Worm (Caenorhabditis elegans) whole organism, mixed stage, embryonic: Measurements from ENCODE around the gene nceh-1.

ENCODE experiments used
- M03D4.4 ChIP-seq: sonication (generic microtip); optimal IDR thresholded peaks from 2 replicates; lab custom pipeline; 2017; ENCODE audit warnings: mild to moderate bottlenecking, missing genetic modification characterization, missing compliant biosample characterization
- bed-3 ChIP-seq: fragments of 200-800 bp; sonication (Bioruptor generic); optimal IDR thresholded peaks from 3 replicates; lab custom pipeline; 2018; ENCODE audit warnings: mild to moderate bottlenecking, missing genetic modification characterization, moderate library complexity, missing compliant biosample characterization
- blmp-1 ChIP-seq: fragments of 150-350 bp; optimal IDR thresholded peaks from 2 replicates; lab custom pipeline; 2014; ENCODE audit warnings: missing biosample characterization, missing genetic modification characterization
- ceh-39 ChIP-seq: fragments of 150-350 bp; optimal IDR thresholded peaks from 2 replicates; lab custom pipeline; 2014; ENCODE audit warnings: missing biosample characterization, missing genetic modification characterization
- ceh-43 ChIP-seq: fragments of 200-800 bp; sonication (Bioruptor generic); optimal IDR thresholded peaks from 2 replicates; lab custom pipeline; 2018; ENCODE audit warnings: mild to moderate bottlenecking, missing genetic modification characterization, moderate library complexity, missing compliant biosample characterization
- ceh-83 ChIP-seq: fragments of 200-800 bp; sonication (Bioruptor generic); optimal IDR thresholded peaks from 2 replicates; lab custom pipeline; 2018; ENCODE audit warnings: mild to moderate bottlenecking, missing genetic modification characterization, missing compliant biosample characterization
- ces-1 ChIP-seq: fragments of 150-350 bp; optimal IDR thresholded peaks from 2 replicates; lab custom pipeline; 2014; ENCODE audit warnings: missing biosample characterization, missing genetic modification reagents, missing genetic modification characterization
- cnd-1 ChIP-seq: fragments of 200-800 bp; sonication (Bioruptor generic); optimal IDR thresholded peaks from 2 replicates; lab custom pipeline; 2018; ENCODE audit warnings: mild to moderate bottlenecking, missing genetic modification characterization, missing compliant biosample characterization
- drap-1 ChIP-seq: fragments of 200-800 bp; sonication (Bioruptor generic); optimal IDR thresholded peaks from 3 replicates; lab custom pipeline; 2018; ENCODE audit warnings: mild to moderate bottlenecking, missing genetic modification characterization, missing compliant biosample characterization
- elt-1 ChIP-seq: sonication (generic microtip); optimal IDR thresholded peaks from 2 replicates; lab custom pipeline; 2017; ENCODE audit warnings: missing genetic modification characterization, mild to moderate bottlenecking, missing compliant biosample characterization, antibody characterized with exemption, moderate library complexity, borderline replicate concordance; ENCODE audit not compliant: insufficient read depth
- elt-3 ChIP-seq: fragments of 150-350 bp; optimal IDR thresholded peaks from 2 replicates; lab custom pipeline; 2014; ENCODE audit warnings: missing biosample characterization, missing genetic modification characterization
- ham-2 ChIP-seq: fragments of 200-800 bp; sonication (Bioruptor generic); optimal IDR thresholded peaks from 2 replicates; lab custom pipeline; 2018; ENCODE audit warnings: mild to moderate bottlenecking, missing genetic modification characterization, missing compliant biosample characterization
- hlh-1 ChIP-seq: fragments of 150-350 bp; optimal IDR thresholded peaks from 2 replicates; lab custom pipeline; 2014; ENCODE audit warnings: missing biosample characterization, missing genetic modification reagents, missing genetic modification characterization
- lin-13 ChIP-seq: fragments of 150-350 bp; optimal IDR thresholded peaks from 2 replicates; lab custom pipeline; 2014; ENCODE audit warnings: missing biosample characterization, missing genetic modification characterization
- lsy-2 ChIP-seq: fragments of 150-350 bp; optimal IDR thresholded peaks from 2 replicates; lab custom pipeline; 2014; ENCODE audit warnings: missing biosample characterization, missing genetic modification characterization
- mab-5 ChIP-seq: fragments of 150-350 bp; optimal IDR thresholded peaks from 2 replicates; lab custom pipeline; 2014; ENCODE audit warnings: missing biosample characterization, missing genetic modification characterization
- mep-1 ChIP-seq: fragments of 150-350 bp; optimal IDR thresholded peaks from 2 replicates; lab custom pipeline; 2017; ENCODE audit warnings: missing biosample characterization, missing genetic modification reagents, missing genetic modification characterization, inconsistent platforms
- mls-2 ChIP-seq: sonication (generic microtip); optimal IDR thresholded peaks from 2 replicates; lab custom pipeline; 2016; ENCODE audit warnings: mild to moderate bottlenecking, missing genetic modification characterization, moderate library complexity, missing compliant biosample characterization
- nhr-12 ChIP-seq: fragments of 150-350 bp; optimal IDR thresholded peaks from 2 replicates; lab custom pipeline; 2014; ENCODE audit warnings: missing biosample characterization, missing genetic modification characterization
- nhr-237 ChIP-seq: fragments of 150-350 bp; optimal IDR thresholded peaks from 2 replicates; lab custom pipeline; 2014; ENCODE audit warnings: missing biosample characterization, missing genetic modification characterization
- nhr-28 ChIP-seq: fragments of 150-350 bp; optimal IDR thresholded peaks from 2 replicates; lab custom pipeline; 2014; ENCODE audit warnings: missing biosample characterization, missing genetic modification characterization
- nhr-76 ChIP-seq: sonication (generic microtip); optimal IDR thresholded peaks from 2 replicates; lab custom pipeline; 2017; ENCODE audit warnings: missing biosample characterization, missing genetic modification characterization
- pha-4 ChIP-seq: fragments of 150-350 bp; optimal IDR thresholded peaks from 2 replicates; lab custom pipeline; 2018; ENCODE audit warnings: missing biosample characterization, missing genetic modification reagents, missing genetic modification characterization
- sem-2 ChIP-seq: fragments of 200-800 bp; sonication (Bioruptor generic); optimal IDR thresholded peaks from 2 replicates; lab custom pipeline; 2018; ENCODE audit warnings: mild to moderate bottlenecking, missing genetic modification characterization, missing compliant biosample characterization
- snpc-4 ChIP-seq: fragments of 150-350 bp; optimal IDR thresholded peaks from 2 replicates; lab custom pipeline; 2014; ENCODE audit warnings: missing biosample characterization, missing genetic modification characterization
- tbx-8 ChIP-seq: fragments of 200-800 bp; sonication (Bioruptor generic); optimal IDR thresholded peaks from 2 replicates; lab custom pipeline; 2018; ENCODE audit warnings: mild to moderate bottlenecking, missing genetic modification characterization, moderate library complexity, missing compliant biosample characterization
- unc-120 ChIP-seq: sonication (generic microtip); optimal IDR thresholded peaks from 2 replicates; lab custom pipeline; 2017; ENCODE audit warnings: missing genetic modification characterization, missing compliant biosample characterization; ENCODE audit not compliant: poor library complexity, severe bottlenecking
- unc-62 ChIP-seq: fragments of 150-350 bp; optimal IDR thresholded peaks from 2 replicates; lab custom pipeline; 2014; ENCODE audit warnings: missing biosample characterization, missing genetic modification reagents, missing genetic modification characterization
- zip-8 ChIP-seq: fragments of 150-350 bp; optimal IDR thresholded peaks from 2 replicates; lab custom pipeline; 2014; ENCODE audit warnings: missing biosample characterization, missing genetic modification characterization
- ztf-11 ChIP-seq: fragments of 150-350 bp; optimal IDR thresholded peaks from 2 replicates; lab custom pipeline; 2014; ENCODE audit warnings: missing biosample characterization, missing genetic modification characterization

nceh-1 gene

ce11 chrV:19417836-19418235 lies 40.6 kb downstream of the nceh-1 start, which contains the start of gene C25F9.15:
Gene C25F9.15, plus strand, starts transcription at chrV:19418136.
- TF ChIP-seq ceh-83 (no peak), elt-3 (tag; lab: Kevin White, UChicago) (no peak), tbx-8 (GFP tag; lab: Kevin White, UChicago) (no peak), hlh-1 (tag; lab: Kevin White, UChicago) (no peak), nhr-76 (tag; lab: Kevin White, UChicago) (no peak), ztf-11 (tag; lab: Kevin White, UChicago) (no peak), nhr-28 (tag; lab: Kevin White, UChicago) (no peak), nhr-237 (tag; lab: Kevin White, UChicago) (no peak), bed-3 (GFP tag; lab: Kevin White, UChicago) (no peak), snpc-4 (tag; lab: Kevin White, UChicago) (no peak), mep-1 (tag; lab: Kevin White, UChicago) (no peak), mls-2 (tag; lab: Kevin White, UChicago) (no peak), lsy-2 (tag; lab: Kevin White, UChicago) (no peak)

ce11 chrV:19421131-19421530 lies 43.9 kb downstream of the nceh-1 start, which contains the start of gene C25F9.2:
Gene C25F9.2, plus strand, starts transcription at chrV:19421471.
- TF ChIP-seq zip-8 (tag; lab: Kevin White, UChicago) (peak; percentile 99), mep-1 (tag; lab: Kevin White, UChicago) (no peak)

- no peak for TF ChIP-seq M03D4.4
- no peak for TF ChIP-seq ceh-43
- TF ChIP-seq lin-13 = no peak
- TF ChIP-seq unc-62 (GFP tag; lab: Kevin White, UChicago) = no peak
- no peak for TF ChIP-seq drap-1 (GFP tag; lab: Kevin White, UChicago)
- TF ChIP-seq ceh-83 = no peak
- no peak for TF ChIP-seq pha-4 (tag; lab: Kevin White, UChicago)
- TF ChIP-seq blmp-1 (tag; lab: Kevin White, UChicago) = no peak
- no peak for TF ChIP-seq nhr-12 (tag; lab: Kevin White, UChicago)
- no peak for TF ChIP-seq unc-120
- no peak for TF ChIP-seq cnd-1
- no peak for TF ChIP-seq hlh-1 (tag; lab: Kevin White, UChicago)
- no peak for TF ChIP-seq mep-1 (tag; lab: Kevin White, UChicago)
- TF ChIP-seq nhr-237 (tag; lab: Kevin White, UChicago) = no peak
- TF ChIP-seq ces-1 (GFP tag; lab: Kevin White, UChicago) = no peak
- no peak for TF ChIP-seq sem-2 (GFP tag; lab: Kevin White, UChicago)
- TF ChIP-seq bed-3 (GFP tag; lab: Kevin White, UChicago) = no peak
- TF ChIP-seq elt-1 (tag; lab: Kevin White, UChicago) = no peak
These were observed 50.9 kb downstream of the nceh-1 start for ce11 chrV:19428097-19428496.

ce11 chrV:19428936-19429335 lies 51.7 kb downstream of the nceh-1 start:
- TF ChIP-seq unc-120 = no peak
- no peak for TF ChIP-seq mab-5 (tag; lab: Kevin White, UChicago)
- TF ChIP-seq elt-1 (tag; lab: Kevin White, UChicago) = peak; percentile 60
- no peak for TF ChIP-seq mep-1 (tag; lab: Kevin White, UChicago)
- no peak for TF ChIP-seq ces-1 (GFP tag; lab: Kevin White, UChicago)
- TF ChIP-seq ham-2 = peak; percentile 71
- no peak for TF ChIP-seq ceh-83

- no peak for TF ChIP-seq ces-1 (GFP tag; lab: Kevin White, UChicago)
- no peak for TF ChIP-seq mep-1 (tag; lab: Kevin White, UChicago)
- TF ChIP-seq ceh-39 = no peak
- peak; percentile 98 for TF ChIP-seq elt-1 (tag; lab: Kevin White, UChicago)
- peak; percentile 94 for TF ChIP-seq ham-2
- TF ChIP-seq drap-1 (GFP tag; lab: Kevin White, UChicago) = no peak
These were observed 52.4 kb downstream of the nceh-1 start for ce11 chrV:19429605-19430004.
